Worm (Caenorhabditis elegans): Measurements from ENCODE around the gene C33A12.4.

ce11 chrIV:9523139-9523538, 12.8 kb upstream of the C33A12.4 start:
- TF ChIP-seq ztf-11 (tag; optimal IDR thresholded peaks at IDR 0.05) (no peak), peb-1 (tag; optimal IDR thresholded peaks at IDR 0.05) (no peak), zag-1 (tag; optimal IDR thresholded peaks at IDR 0.05) (no peak), nhr-10 (tag; optimal IDR thresholded peaks at IDR 0.05) (no peak), aly-2 (tag; optimal IDR thresholded peaks at IDR 0.05) (no peak), nhr-77 (tag; optimal IDR thresholded peaks at IDR 0.05) (no peak), ama-1 (optimal IDR thresholded peaks at IDR 0.05) (no peak), alr-1 (tag; optimal IDR thresholded peaks at IDR 0.05) (no peak), unc-39 (tag; optimal IDR thresholded peaks at IDR 0.05) (no peak), nhr-6 (tag; optimal IDR thresholded peaks at IDR 0.05) (no peak), skn-1 (tag; optimal IDR thresholded peaks at IDR 0.05) (no peak)
